Fruit fly (Drosophila melanogaster) whole organism, wandering third instar larva: ENCODE measurements around the gene CG15142.

ENCODE experiments used
- Abd-B ChIP-seq: fragments of >200 bp; optimal IDR thresholded peaks from 2 replicates; lab custom pipeline; 2017; ENCODE audit warnings: missing biosample characterization, missing genetic modification characterization
- CG32264 ChIP-seq: fragments of 200-800 bp; sonication (Bioruptor generic); optimal IDR thresholded peaks from 2 replicates; lab custom pipeline; 2016; ENCODE audit warnings: missing biosample characterization, missing genetic modification characterization
- CG9705 ChIP-seq: fragments of 200-800 bp; sonication (Bioruptor generic); optimal IDR thresholded peaks from 2 replicates; lab custom pipeline; 2018; ENCODE audit warnings: missing biosample characterization, mild to moderate bottlenecking, missing genetic modification characterization
- Dif ChIP-seq: fragments of 200-275, 200-300 bp; sonication (Bioruptor generic); optimal IDR thresholded peaks from 2 replicates; lab custom pipeline; 2018; ENCODE audit warnings: missing biosample characterization, missing genetic modification characterization; ENCODE audit not compliant: partially characterized antibody
- GATAd ChIP-seq: sonication (Bioruptor generic); optimal IDR thresholded peaks from 2 replicates; lab custom pipeline; 2016; ENCODE audit warnings: missing biosample characterization, missing genetic modification characterization
- Hnf4 ChIP-seq: fragments of 200-800 bp; sonication (Bioruptor generic); optimal IDR thresholded peaks from 2 replicates; lab custom pipeline; 2016; ENCODE audit warnings: missing biosample characterization, mild to moderate bottlenecking, missing genetic modification characterization
- Hr78 ChIP-seq: fragments of >200 bp; optimal IDR thresholded peaks from 2 replicates; lab custom pipeline; 2017; ENCODE audit warnings: missing biosample characterization, missing genetic modification characterization
- Hr83 ChIP-seq: fragments of 200-300 bp; sonication (Bioruptor generic); optimal IDR thresholded peaks from 2 replicates; lab custom pipeline; 2016; ENCODE audit warnings: missing biosample characterization, mild to moderate bottlenecking, missing genetic modification characterization, moderate library complexity; ENCODE audit not compliant: poor library complexity, severe bottlenecking
- Jra ChIP-seq: sonication (Bioruptor generic); optimal IDR thresholded peaks from 2 replicates; lab custom pipeline; 2016; ENCODE audit warnings: missing biosample characterization, missing genetic modification characterization
- Mio ChIP-seq: sonication (Bioruptor generic); optimal IDR thresholded peaks from 2 replicates; lab custom pipeline; 2016; ENCODE audit warnings: missing biosample characterization, missing genetic modification characterization
- Myc ChIP-seq: fragments of >200 bp; optimal IDR thresholded peaks from 2 replicates; lab custom pipeline; 2017
- N ChIP-seq: fragments of >200 bp; optimal IDR thresholded peaks from 2 replicates; lab custom pipeline; 2018; ENCODE audit warnings: missing biosample characterization, missing external identifiers, missing genetic modification characterization
- OdsH ChIP-seq: fragments of 200-800 bp; sonication (Bioruptor generic); optimal IDR thresholded peaks from 2 replicates; lab custom pipeline; 2016; ENCODE audit warnings: missing biosample characterization, mild to moderate bottlenecking, missing genetic modification characterization
- Sp1 ChIP-seq: fragments of 200-800 bp; sonication (Bioruptor generic); optimal IDR thresholded peaks from 3 replicates; lab custom pipeline; 2019; ENCODE audit warnings: missing biosample characterization, mild to moderate bottlenecking, missing genetic modification characterization, moderate library complexity
- Vsx2 ChIP-seq: fragments of 200-300, 225-300 bp; sonication (Bioruptor generic); optimal IDR thresholded peaks from 2 replicates; lab custom pipeline; 2018; ENCODE audit warnings: missing biosample characterization, missing genetic modification characterization; ENCODE audit not compliant: partially characterized antibody
- br ChIP-seq: fragments of 200-800 bp; sonication (Bioruptor generic); optimal IDR thresholded peaks from 2 replicates; lab custom pipeline; 2016; ENCODE audit warnings: missing biosample characterization, missing genetic modification characterization
- brk ChIP-seq: fragments of 200-800 bp; sonication (Bioruptor generic); optimal IDR thresholded peaks from 2 replicates; lab custom pipeline; 2016; ENCODE audit warnings: missing biosample characterization, mild to moderate bottlenecking, missing genetic modification characterization
- dl ChIP-seq, 2 experiments: fragments of 175-275, 200-275 bp in 1 of 2; fragments of 200-275 bp in 1 of 2; sonication (Bioruptor generic); optimal IDR thresholded peaks; lab custom pipeline; 2018; ENCODE audit warnings: mild to moderate bottlenecking in 2 of 2, missing biosample characterization in 2 of 2, missing genetic modification characterization in 2 of 2, moderate library complexity in 2 of 2; ENCODE audit not compliant: partially characterized antibody in 2 of 2, insufficient read depth in 1 of 2
- dmrt93B ChIP-seq: fragments of 200-800 bp; sonication (Bioruptor generic); optimal IDR thresholded peaks from 2 replicates; lab custom pipeline; 2018; ENCODE audit warnings: missing biosample characterization, mild to moderate bottlenecking, missing genetic modification characterization
- dsf ChIP-seq: sonication (Bioruptor generic); optimal IDR thresholded peaks from 2 replicates; lab custom pipeline; 2016; ENCODE audit warnings: missing biosample characterization, missing genetic modification characterization, borderline replicate concordance
- ey ChIP-seq: fragments of 200-800 bp; sonication (Bioruptor generic); optimal IDR thresholded peaks from 2 replicates; lab custom pipeline; 2016; ENCODE audit warnings: missing biosample characterization, missing genetic modification characterization
- foxo ChIP-seq, 2 experiments: fragments of 200-800 bp; sonication (Bioruptor generic); optimal IDR thresholded peaks; 2 replicates in 1 of 2; 3 replicates in 1 of 2; lab custom pipeline; 2016 to 2017; ENCODE audit warnings: missing biosample characterization in 2 of 2, missing genetic modification characterization in 2 of 2
- fru ChIP-seq: fragments of 200-800 bp; sonication (Bioruptor generic); optimal IDR thresholded peaks from 3 replicates; lab custom pipeline; 2016; ENCODE audit warnings: missing biosample characterization, mild to moderate bottlenecking, missing genetic modification characterization
- h ChIP-seq: fragments of 200-800 bp; sonication (Bioruptor generic); optimal IDR thresholded peaks from 3 replicates; lab custom pipeline; 2016; ENCODE audit warnings: missing biosample characterization, mild to moderate bottlenecking, missing genetic modification characterization
- pan ChIP-seq: fragments of >200 bp; optimal IDR thresholded peaks from 2 replicates; lab custom pipeline; 2017
- rgr ChIP-seq: fragments of 200-800 bp; sonication (Bioruptor generic); optimal IDR thresholded peaks from 3 replicates; lab custom pipeline; 2016; ENCODE audit warnings: missing biosample characterization, mild to moderate bottlenecking, missing genetic modification characterization
- sage ChIP-seq: fragments of 200-800 bp; sonication (Bioruptor generic); optimal IDR thresholded peaks from 2 replicates; lab custom pipeline; 2016; ENCODE audit warnings: missing biosample characterization, mild to moderate bottlenecking, missing genetic modification characterization
- sv ChIP-seq: fragments of 200-800 bp; sonication (Bioruptor generic); optimal IDR thresholded peaks from 3 replicates; lab custom pipeline; 2016; ENCODE audit warnings: missing biosample characterization, missing genetic modification characterization
- tai ChIP-seq: sonication (Bioruptor generic); optimal IDR thresholded peaks from 2 replicates; lab custom pipeline; 2016; ENCODE audit warnings: missing biosample characterization, missing genetic modification characterization
- usp ChIP-seq: fragments of >200 bp; optimal IDR thresholded peaks from 2 replicates; lab custom pipeline; 2017; ENCODE audit warnings: missing biosample characterization, missing genetic modification characterization
- woc ChIP-seq: sonication (Bioruptor generic); optimal IDR thresholded peaks from 2 replicates; lab custom pipeline; 2016; ENCODE audit warnings: missing biosample characterization, mild to moderate bottlenecking, missing genetic modification characterization

Gene CG15142

dm6 chr2L:17500946-17501451 lies 2.4 kb upstream of the CG15142 start, which contains the start of the genes mEFTs and Dhc36C:
TSS of gene mEFTs (minus strand) at chr2L:17501106.
TSS of gene Dhc36C (plus strand) at chr2L:17501401.
- TF ChIP-seq dsf (GFP tag; lab: Kevin White, UChicago) (no peak), Myc (lab: Kevin White, UChicago) (peak; percentile 73), h (GFP tag; lab: Kevin White, UChicago) (peak; percentile 63), brk (GFP tag; lab: Kevin White, UChicago) (no peak), sage (GFP tag; lab: Kevin White, UChicago) (peak; percentile 20), Vsx2 (no peak), tai (GFP tag; lab: Kevin White, UChicago) (no peak)

- TF ChIP-seq Jra (GFP tag; lab: Kevin White, UChicago): no peak
- TF ChIP-seq OdsH (GFP tag; lab: Kevin White, UChicago): no peak
- TF ChIP-seq Myc (lab: Kevin White, UChicago): no peak
- no peak for TF ChIP-seq Sp1 (GFP tag; lab: Kevin White, UChicago)
- TF ChIP-seq sv (GFP tag; lab: Kevin White, UChicago): no peak
- no peak for TF ChIP-seq Hnf4 (GFP tag; lab: Kevin White, UChicago)
- no peak for TF ChIP-seq dmrt93B (GFP tag; lab: Kevin White, UChicago)
- TF ChIP-seq brk (GFP tag; lab: Kevin White, UChicago): no peak
- TF ChIP-seq Dif (GFP tag; lab: Kevin White, UChicago): no peak
- TF ChIP-seq woc (GFP tag; lab: Kevin White, UChicago): no peak
- no peak for TF ChIP-seq usp
- no peak for TF ChIP-seq sage (GFP tag; lab: Kevin White, UChicago)
- TF ChIP-seq Hr83 (GFP tag; lab: Kevin White, UChicago): no peak
These were observed 1.5 kb downstream of the CG15142 start, which contains the start of gene qua for dm6 chr2L:17497108-17497507. TSS of gene qua (minus strand) at chr2L:17497208.

- TF ChIP-seq N (GFP tag; lab: Kevin White, UChicago) (no peak), Dif (GFP tag; lab: Kevin White, UChicago) (no peak), foxo (GFP tag; optimal IDR thresholded peaks at IDR 0.05; lab: Kevin White, UChicago) (no peak), Sp1 (GFP tag; lab: Kevin White, UChicago) (no peak), Hnf4 (GFP tag; lab: Kevin White, UChicago) (no peak), br (GFP tag; lab: Kevin White, UChicago) (no peak), dsf (GFP tag; lab: Kevin White, UChicago) (no peak), fru (GFP tag; lab: Kevin White, UChicago) (no peak), CG32264 (GFP tag; lab: Kevin White, UChicago) (no peak), Hr83 (GFP tag; lab: Kevin White, UChicago) (no peak), Hr78 (no peak), rgr (GFP tag; lab: Kevin White, UChicago) (no peak), CG9705 (GFP tag; lab: Kevin White, UChicago) (no peak), Mio (GFP tag; lab: Kevin White, UChicago) (no peak), Vsx2 (no peak), pan (lab: Kevin White, UChicago) (no peak), usp (no peak)
These were observed 2.9 kb downstream of the CG15142 start for dm6 chr2L:17495759-17496158.

- TF ChIP-seq CG32264 (GFP tag; lab: Kevin White, UChicago): no peak
- TF ChIP-seq CG9705 (GFP tag; lab: Kevin White, UChicago): no peak
- TF ChIP-seq Hr78: no peak
- no peak for TF ChIP-seq brk (GFP tag; lab: Kevin White, UChicago)
- no peak for TF ChIP-seq GATAd (GFP tag; lab: Kevin White, UChicago)
- no peak for TF ChIP-seq Abd-B (GFP tag; lab: Kevin White, UChicago)
- TF ChIP-seq fru (GFP tag; lab: Kevin White, UChicago): no peak
- no peak for TF ChIP-seq ey (GFP tag; lab: Kevin White, UChicago)
- TF ChIP-seq Dif (GFP tag; lab: Kevin White, UChicago): no peak
- TF ChIP-seq dl (GFP tag; optimal IDR thresholded peaks at IDR 0.05; lab: Kevin White, UChicago; ENCODE audit: insufficient read depth in 1 of 2, partially characterized antibody in 2 of 2): no peak
- no peak for TF ChIP-seq tai (GFP tag; lab: Kevin White, UChicago)
These were observed 5.9 kb downstream of the CG15142 start for dm6 chr2L:17492680-17493079.
